Worm (Caenorhabditis elegans) whole organism, L3 larva: Measurements from ENCODE around the gene srg-8.

Source experiments
- R02D3.7 ChIP-seq: fragments of 150-350 bp; optimal IDR thresholded peaks from 2 replicates; lab custom pipeline; 2014; ENCODE audit warnings: missing biosample characterization, missing genetic modification characterization
- ama-1 ChIP-seq: fragments of 150-350 bp; optimal IDR thresholded peaks from 2 replicates; lab custom pipeline; 2018
- egl-5 ChIP-seq: fragments of 150-350 bp; optimal IDR thresholded peaks from 2 replicates; lab custom pipeline; 2017; ENCODE audit warnings: missing biosample characterization, missing genetic modification reagents, missing genetic modification characterization, inconsistent platforms
- jun-1 ChIP-seq: fragments of 150-350 bp; optimal IDR thresholded peaks from 2 replicates; lab custom pipeline; 2014; ENCODE audit warnings: missing biosample characterization, missing genetic modification reagents, missing genetic modification characterization
- nhr-11 ChIP-seq: fragments of 150-350 bp; optimal IDR thresholded peaks from 2 replicates; lab custom pipeline; 2014; ENCODE audit warnings: missing biosample characterization, missing genetic modification characterization
- nhr-28 ChIP-seq: fragments of 150-350 bp; optimal IDR thresholded peaks from 2 replicates; lab custom pipeline; 2014; ENCODE audit warnings: missing biosample characterization, missing genetic modification characterization
- nhr-76 ChIP-seq: fragments of 150-350 bp; sonication (generic microtip); optimal IDR thresholded peaks from 5 replicates; lab custom pipeline; 2014; ENCODE audit warnings: missing biosample characterization, missing genetic modification characterization
- sea-2 ChIP-seq: fragments of 150-350 bp; sonication (generic microtip); optimal IDR thresholded peaks from 4 replicates; lab custom pipeline; 2014; ENCODE audit warnings: missing biosample characterization, missing genetic modification reagents, missing genetic modification characterization
- zag-1 ChIP-seq: fragments of 150-350 bp; optimal IDR thresholded peaks from 2 replicates; lab custom pipeline; 2014; ENCODE audit warnings: missing biosample characterization, missing genetic modification characterization
- ztf-11 ChIP-seq: fragments of 150-350 bp; optimal IDR thresholded peaks from 2 replicates; lab custom pipeline; 2014; ENCODE audit warnings: missing biosample characterization, missing genetic modification characterization

DNA sequence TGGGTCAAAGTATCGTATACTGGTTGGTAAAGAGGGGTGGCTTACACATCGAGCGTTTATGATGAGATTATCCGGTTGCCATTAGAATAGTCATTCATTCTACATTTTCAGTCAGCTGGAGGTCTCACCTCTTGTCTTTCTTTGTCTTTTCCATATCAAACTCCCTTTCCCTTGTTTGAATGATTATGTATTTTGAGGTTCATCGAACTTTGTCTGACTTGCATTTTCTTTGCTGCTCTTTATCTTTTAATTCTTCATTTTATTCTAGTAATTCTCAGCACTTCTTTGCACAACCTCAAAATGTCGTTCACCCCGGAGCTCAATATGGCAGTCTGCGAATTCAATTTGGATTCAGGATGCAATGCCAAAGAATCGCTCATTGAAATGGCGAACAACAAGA lies 14.1 kb downstream of the srg-8 start, which contains the start of gene T12A2.3:
- no peak for TF ChIP-seq jun-1 (tag; lab: Kevin White, UChicago)
- TF ChIP-seq zag-1 (tag; lab: Kevin White, UChicago), result no peak
- TF ChIP-seq ztf-11, result no peak
- TF ChIP-seq nhr-11, result no peak
- TF ChIP-seq sea-2, result no peak
- no peak for TF ChIP-seq nhr-76 (tag; lab: Kevin White, UChicago)
- TF ChIP-seq ama-1 (lab: Kevin White, UChicago), result no peak
- no peak for TF ChIP-seq egl-5
- no peak for TF ChIP-seq R02D3.7 (tag; lab: Kevin White, UChicago)
- TF ChIP-seq nhr-28, result no peak
